Fruit fly (Drosophila melanogaster) whole organism, prepupa: Measurements from ENCODE around the gene RhoGAPp190.

Experiments
- CG16779 ChIP-seq: fragments of 200-800 bp; sonication (Bioruptor generic); optimal IDR thresholded peaks from 3 replicates; lab custom pipeline; 2017; ENCODE audit warnings: missing biosample characterization, mild to moderate bottlenecking, missing genetic modification characterization
- CG6854 ChIP-seq: fragments of 200-800 bp; sonication (Bioruptor generic); optimal IDR thresholded peaks from 2 replicates; lab custom pipeline; 2017; ENCODE audit warnings: missing biosample characterization, mild to moderate bottlenecking, missing genetic modification characterization
- CG7368 ChIP-seq: fragments of 200-800 bp; sonication (Bioruptor generic); optimal IDR thresholded peaks from 3 replicates; lab custom pipeline; 2016; ENCODE audit warnings: missing biosample characterization, missing genetic modification characterization
- Gug ChIP-seq: fragments of 200-800 bp; sonication (Bioruptor generic); IDR thresholded peaks from 2 replicates; pipeline ENCODE4 v1.3.6; 2022; ENCODE audit warnings: missing biosample characterization, missing genetic modification characterization
- Hr4 ChIP-seq: fragments of 200-800 bp; sonication (Bioruptor generic); optimal IDR thresholded peaks from 3 replicates; lab custom pipeline; 2016; ENCODE audit warnings: missing biosample characterization, missing genetic modification characterization
- eg ChIP-seq: fragments of 200-800 bp; sonication (Bioruptor generic); IDR thresholded peaks from 3 replicates; pipeline ENCODE4 v1.3.6; 2022; ENCODE audit warnings: missing biosample characterization, missing genetic modification characterization
- salr ChIP-seq, 2 experiments: fragments of 200-800 bp; sonication (Bioruptor generic); optimal IDR thresholded peaks; 3 replicates each; lab custom pipeline; 2016 to 2018; ENCODE audit warnings: missing biosample characterization in 2 of 2, missing genetic modification characterization in 2 of 2, mild to moderate bottlenecking in 1 of 2

dm6 chrX:17595822-17596221 lies 56.5 kb downstream of the RhoGAPp190 start:
- peak; percentile 80 for TF ChIP-seq eg
- TF ChIP-seq CG6854 (GFP tag; lab: Kevin White, UChicago): peak; percentile 59
- no peak for TF ChIP-seq CG16779
- peak; percentile 50; the same call in 1 of the 2 replicates for TF ChIP-seq Gug (GFP tag; lab: Robert Waterston, UW)
- TF ChIP-seq salr (GFP tag; optimal IDR thresholded peaks at IDR 0.05; lab: Kevin White, UChicago): peak; percentile 42
- peak; percentile 55 for TF ChIP-seq Hr4 (GFP tag; lab: Kevin White, UChicago)
- TF ChIP-seq CG7368: peak; percentile 69
